Fruit fly (Drosophila melanogaster) whole organism, wandering third instar larva: Measurements from ENCODE around the gene east.

Experiments
- Abd-B ChIP-seq: fragments of >200 bp; optimal IDR thresholded peaks from 2 replicates; lab custom pipeline; 2017; ENCODE audit warnings: missing biosample characterization, missing genetic modification characterization
- CG32264 ChIP-seq: fragments of 200-800 bp; sonication (Bioruptor generic); optimal IDR thresholded peaks from 2 replicates; lab custom pipeline; 2016; ENCODE audit warnings: missing biosample characterization, missing genetic modification characterization
- CG9705 ChIP-seq: fragments of 200-800 bp; sonication (Bioruptor generic); optimal IDR thresholded peaks from 2 replicates; lab custom pipeline; 2018; ENCODE audit warnings: missing biosample characterization, mild to moderate bottlenecking, missing genetic modification characterization
- CrebA ChIP-seq: fragments of 200-800 bp; sonication (Bioruptor generic); optimal IDR thresholded peaks from 2 replicates; lab custom pipeline; 2016; ENCODE audit warnings: missing biosample characterization, mild to moderate bottlenecking, missing genetic modification characterization, borderline replicate concordance
- Dfd ChIP-seq: fragments of >200 bp; optimal IDR thresholded peaks from 2 replicates; lab custom pipeline; 2017; ENCODE audit warnings: missing biosample characterization, missing genetic modification characterization
- Dif ChIP-seq: fragments of 200-275, 200-300 bp; sonication (Bioruptor generic); optimal IDR thresholded peaks from 2 replicates; lab custom pipeline; 2018; ENCODE audit warnings: missing biosample characterization, missing genetic modification characterization; ENCODE audit not compliant: partially characterized antibody
- GATAd ChIP-seq: sonication (Bioruptor generic); optimal IDR thresholded peaks from 2 replicates; lab custom pipeline; 2016; ENCODE audit warnings: missing biosample characterization, missing genetic modification characterization
- HLH106 ChIP-seq: fragments of 200-800 bp; optimal IDR thresholded peaks from 3 replicates; lab custom pipeline; 2019; ENCODE audit warnings: missing biosample characterization, mild to moderate bottlenecking, missing genetic modification characterization, moderate library complexity
- Hnf4 ChIP-seq: fragments of 200-800 bp; sonication (Bioruptor generic); optimal IDR thresholded peaks from 2 replicates; lab custom pipeline; 2016; ENCODE audit warnings: missing biosample characterization, mild to moderate bottlenecking, missing genetic modification characterization
- Hr78 ChIP-seq: fragments of >200 bp; optimal IDR thresholded peaks from 2 replicates; lab custom pipeline; 2017; ENCODE audit warnings: missing biosample characterization, missing genetic modification characterization
- Hr83 ChIP-seq: fragments of 200-300 bp; sonication (Bioruptor generic); optimal IDR thresholded peaks from 2 replicates; lab custom pipeline; 2016; ENCODE audit warnings: missing biosample characterization, mild to moderate bottlenecking, missing genetic modification characterization, moderate library complexity; ENCODE audit not compliant: poor library complexity, severe bottlenecking
- Mio ChIP-seq: sonication (Bioruptor generic); optimal IDR thresholded peaks from 2 replicates; lab custom pipeline; 2016; ENCODE audit warnings: missing biosample characterization, missing genetic modification characterization
- Myc ChIP-seq: fragments of >200 bp; optimal IDR thresholded peaks from 2 replicates; lab custom pipeline; 2017
- N ChIP-seq: fragments of >200 bp; optimal IDR thresholded peaks from 2 replicates; lab custom pipeline; 2018; ENCODE audit warnings: missing biosample characterization, missing external identifiers, missing genetic modification characterization
- OdsH ChIP-seq: fragments of 200-800 bp; sonication (Bioruptor generic); optimal IDR thresholded peaks from 2 replicates; lab custom pipeline; 2016; ENCODE audit warnings: missing biosample characterization, mild to moderate bottlenecking, missing genetic modification characterization
- Rel ChIP-seq, 2 experiments: fragments of 200-800 bp; sonication (Bioruptor generic) in 1 of 2; optimal IDR thresholded peaks; 2 replicates in 1 of 2; 3 replicates in 1 of 2; lab custom pipeline; 2016 to 2019; ENCODE audit warnings: mild to moderate bottlenecking in 2 of 2, missing biosample characterization in 2 of 2, missing genetic modification characterization in 2 of 2, moderate library complexity in 1 of 2
- Sp1 ChIP-seq: fragments of 200-800 bp; sonication (Bioruptor generic); optimal IDR thresholded peaks from 3 replicates; lab custom pipeline; 2019; ENCODE audit warnings: missing biosample characterization, mild to moderate bottlenecking, missing genetic modification characterization, moderate library complexity
- br ChIP-seq: fragments of 200-800 bp; sonication (Bioruptor generic); optimal IDR thresholded peaks from 2 replicates; lab custom pipeline; 2016; ENCODE audit warnings: missing biosample characterization, missing genetic modification characterization
- dl ChIP-seq, 2 experiments: fragments of 175-275, 200-275 bp in 1 of 2; fragments of 200-275 bp in 1 of 2; sonication (Bioruptor generic); optimal IDR thresholded peaks; lab custom pipeline; 2018; ENCODE audit warnings: mild to moderate bottlenecking in 2 of 2, missing biosample characterization in 2 of 2, missing genetic modification characterization in 2 of 2, moderate library complexity in 2 of 2; ENCODE audit not compliant: partially characterized antibody in 2 of 2, insufficient read depth in 1 of 2
- dmrt93B ChIP-seq: fragments of 200-800 bp; sonication (Bioruptor generic); optimal IDR thresholded peaks from 2 replicates; lab custom pipeline; 2018; ENCODE audit warnings: missing biosample characterization, mild to moderate bottlenecking, missing genetic modification characterization
- dsf ChIP-seq: sonication (Bioruptor generic); optimal IDR thresholded peaks from 2 replicates; lab custom pipeline; 2016; ENCODE audit warnings: missing biosample characterization, missing genetic modification characterization, borderline replicate concordance
- ey ChIP-seq: fragments of 200-800 bp; sonication (Bioruptor generic); optimal IDR thresholded peaks from 2 replicates; lab custom pipeline; 2016; ENCODE audit warnings: missing biosample characterization, missing genetic modification characterization
- foxo ChIP-seq, 2 experiments: fragments of 200-800 bp; sonication (Bioruptor generic); optimal IDR thresholded peaks; 2 replicates in 1 of 2; 3 replicates in 1 of 2; lab custom pipeline; 2016 to 2017; ENCODE audit warnings: missing biosample characterization in 2 of 2, missing genetic modification characterization in 2 of 2
- fru ChIP-seq: fragments of 200-800 bp; sonication (Bioruptor generic); optimal IDR thresholded peaks from 3 replicates; lab custom pipeline; 2016; ENCODE audit warnings: missing biosample characterization, mild to moderate bottlenecking, missing genetic modification characterization
- h ChIP-seq: fragments of 200-800 bp; sonication (Bioruptor generic); optimal IDR thresholded peaks from 3 replicates; lab custom pipeline; 2016; ENCODE audit warnings: missing biosample characterization, mild to moderate bottlenecking, missing genetic modification characterization
- pan ChIP-seq: fragments of >200 bp; optimal IDR thresholded peaks from 2 replicates; lab custom pipeline; 2017
- psq ChIP-seq: fragments of 200-800 bp; sonication (Bioruptor generic); optimal IDR thresholded peaks from 3 replicates; lab custom pipeline; 2017; ENCODE audit warnings: missing biosample characterization, mild to moderate bottlenecking, missing genetic modification characterization, moderate library complexity
- rgr ChIP-seq: fragments of 200-800 bp; sonication (Bioruptor generic); optimal IDR thresholded peaks from 3 replicates; lab custom pipeline; 2016; ENCODE audit warnings: missing biosample characterization, mild to moderate bottlenecking, missing genetic modification characterization
- sage ChIP-seq: fragments of 200-800 bp; sonication (Bioruptor generic); optimal IDR thresholded peaks from 2 replicates; lab custom pipeline; 2016; ENCODE audit warnings: missing biosample characterization, mild to moderate bottlenecking, missing genetic modification characterization
- sv ChIP-seq: fragments of 200-800 bp; sonication (Bioruptor generic); optimal IDR thresholded peaks from 3 replicates; lab custom pipeline; 2016; ENCODE audit warnings: missing biosample characterization, missing genetic modification characterization
- tai ChIP-seq: sonication (Bioruptor generic); optimal IDR thresholded peaks from 2 replicates; lab custom pipeline; 2016; ENCODE audit warnings: missing biosample characterization, missing genetic modification characterization
- usp ChIP-seq: fragments of >200 bp; optimal IDR thresholded peaks from 2 replicates; lab custom pipeline; 2017; ENCODE audit warnings: missing biosample characterization, missing genetic modification characterization
- woc ChIP-seq: sonication (Bioruptor generic); optimal IDR thresholded peaks from 2 replicates; lab custom pipeline; 2016; ENCODE audit warnings: missing biosample characterization, mild to moderate bottlenecking, missing genetic modification characterization

The east gene

DNA sequence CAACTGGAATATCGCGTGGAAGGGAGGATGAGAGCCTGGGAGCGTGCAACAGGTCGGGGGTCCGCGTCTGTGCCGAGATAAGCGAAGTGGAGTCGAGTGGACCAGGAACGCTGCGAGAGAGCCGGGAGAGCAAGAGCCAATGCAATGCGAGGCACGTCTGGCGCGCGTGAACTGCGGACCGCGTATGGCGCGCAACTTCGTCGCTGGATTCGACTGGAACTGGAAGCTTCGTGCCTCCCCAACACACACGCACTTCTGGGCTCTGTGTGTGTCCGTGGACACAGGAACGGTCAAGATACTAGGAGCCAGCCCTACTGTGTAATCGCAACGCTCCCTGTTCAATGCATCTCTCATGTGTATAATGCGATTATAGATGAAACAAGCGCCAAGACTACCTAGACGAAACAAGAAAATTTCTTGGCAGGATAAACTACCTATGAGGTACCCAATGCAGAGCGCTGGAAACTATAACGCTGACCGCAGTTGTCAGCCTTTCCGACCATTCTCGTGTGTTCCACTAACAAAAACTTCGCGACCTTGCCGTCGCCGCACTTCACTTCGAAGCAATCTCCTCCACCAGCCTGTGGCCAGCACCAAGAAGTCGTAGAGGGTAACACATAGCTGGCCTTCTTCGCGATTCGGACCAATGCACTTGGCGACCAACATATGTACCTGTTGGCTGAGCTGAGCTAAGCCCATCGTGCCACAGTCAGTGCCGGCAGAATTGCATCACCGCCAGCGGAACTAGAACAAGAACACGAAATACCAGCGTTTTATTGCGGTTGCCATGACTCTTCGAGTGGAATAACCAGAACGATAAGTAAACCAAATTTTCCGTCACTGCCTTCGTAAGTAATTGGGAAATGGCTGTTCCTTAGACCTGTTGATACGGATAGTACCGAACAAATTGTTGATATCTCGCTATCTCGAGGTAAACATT is 61.5 kb downstream of the east start, which contains the start of gene Rtca:
TSS of gene Rtca (plus strand) at position 536 of the 940 bp plus-strand sequence.
- TF ChIP-seq Hr83 (GFP tag; lab: Kevin White, UChicago) (no peak), Dfd (no peak), fru (GFP tag; lab: Kevin White, UChicago) (peak; percentile 94), Hnf4 (peak; percentile 83), GATAd (GFP tag; lab: Kevin White, UChicago) (no peak), OdsH (peak; percentile 87), Rel (GFP tag; optimal IDR thresholded peaks at IDR 0.05; lab: Kevin White, UChicago) (peak; percentile 38), Rel (tag; optimal IDR thresholded peaks at IDR 0.05; lab: Kevin White, UChicago) (peak; percentile 54), Sp1 (GFP tag; lab: Kevin White, UChicago) (peak; percentile 84), rgr (GFP tag; lab: Kevin White, UChicago) (peak; percentile 90), CrebA (no peak), pan (lab: Kevin White, UChicago) (no peak), sv (peak; percentile 8), CG32264 (GFP tag; lab: Kevin White, UChicago) (peak; percentile 58), foxo (GFP tag; optimal IDR thresholded peaks at IDR 0.05; lab: Kevin White, UChicago) (peak; percentile 5 to 92), CG9705 (peak; percentile 70), h (GFP tag; lab: Kevin White, UChicago) (peak; percentile 91), ey (peak; percentile 93), br (GFP tag; lab: Kevin White, UChicago) (peak; percentile 90), dl (GFP tag; optimal IDR thresholded peaks at IDR 0.05; lab: Kevin White, UChicago; ENCODE audit: insufficient read depth in 1 of 2, partially characterized antibody in 2 of 2) (peak; percentile 63 to 82), HLH106 (tag; lab: Kevin White, UChicago) (peak; percentile 83), Mio (GFP tag; lab: Kevin White, UChicago) (peak; percentile 20), psq (peak; percentile 81), tai (GFP tag; lab: Kevin White, UChicago) (no peak), Hr78 (no peak), Dif (GFP tag; lab: Kevin White, UChicago) (peak; percentile 79), usp (GFP tag; lab: Kevin White, UChicago) (no peak), Abd-B (no peak), woc (GFP tag; lab: Kevin White, UChicago) (peak; percentile 96), N (no peak), dmrt93B (GFP tag; lab: Kevin White, UChicago) (peak; percentile 77), dsf (GFP tag; lab: Kevin White, UChicago) (no peak)

DNA sequence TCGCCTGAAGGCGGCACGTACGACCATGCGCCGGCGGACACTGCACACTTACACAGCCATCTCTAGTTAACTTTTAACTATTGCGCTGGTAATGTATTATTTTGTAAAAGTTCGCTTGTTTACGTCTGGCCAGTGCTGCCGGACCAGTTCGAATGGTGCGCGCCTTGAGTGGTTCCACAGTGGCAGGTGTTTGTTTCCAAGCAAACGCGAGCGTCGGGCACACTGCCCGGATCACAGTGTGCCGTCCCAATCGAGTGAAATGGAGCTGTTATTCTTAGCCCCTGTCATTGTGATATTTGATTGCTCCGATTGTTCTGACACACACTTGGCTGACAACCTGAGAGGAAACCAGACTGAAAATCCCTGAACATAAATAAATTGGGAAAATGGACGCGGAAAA is 62.7 kb downstream of the east start, which contains the start of gene CG4199:
TSS of gene CG4199 (minus strand) at position 159 of the 400 bp plus-strand sequence.
- TF ChIP-seq Rel (GFP tag; optimal IDR thresholded peaks at IDR 0.05; lab: Kevin White, UChicago), result no peak
- TF ChIP-seq Rel (tag; optimal IDR thresholded peaks at IDR 0.05; lab: Kevin White, UChicago), result peak; percentile 58
- no peak for TF ChIP-seq GATAd (GFP tag; lab: Kevin White, UChicago)
- TF ChIP-seq dmrt93B (GFP tag; lab: Kevin White, UChicago), result no peak
- TF ChIP-seq foxo (GFP tag; optimal IDR thresholded peaks at IDR 0.05; lab: Kevin White, UChicago), result peak in 1 of 2 experiments; percentile 27
- no peak for TF ChIP-seq usp (GFP tag; lab: Kevin White, UChicago)
- TF ChIP-seq h (GFP tag; lab: Kevin White, UChicago), result peak; percentile 18
- no peak for TF ChIP-seq Myc (lab: Kevin White, UChicago)
- TF ChIP-seq fru (GFP tag; lab: Kevin White, UChicago), result peak; percentile 12
- no peak for TF ChIP-seq psq
- no peak for TF ChIP-seq sage (GFP tag; lab: Kevin White, UChicago)
